Worm (Caenorhabditis elegans) whole organism, L3 larva: ENCODE data around the gene K09F5.6.

Source experiments
- ceh-82 ChIP-seq: fragments of 150-350 bp; optimal IDR thresholded peaks from 2 replicates; lab custom pipeline; 2014; ENCODE audit warnings: missing biosample characterization, missing genetic modification characterization
- fkh-2 ChIP-seq: fragments of 150-350 bp; optimal IDR thresholded peaks from 2 replicates; lab custom pipeline; 2014; ENCODE audit warnings: missing biosample characterization, missing genetic modification reagents, missing genetic modification characterization
- nhr-11 ChIP-seq: fragments of 150-350 bp; optimal IDR thresholded peaks from 2 replicates; lab custom pipeline; 2014; ENCODE audit warnings: missing biosample characterization, missing genetic modification characterization
- nhr-12 ChIP-seq: fragments of 150-350 bp; optimal IDR thresholded peaks from 2 replicates; lab custom pipeline; 2014; ENCODE audit warnings: missing biosample characterization, missing genetic modification characterization

DNA sequence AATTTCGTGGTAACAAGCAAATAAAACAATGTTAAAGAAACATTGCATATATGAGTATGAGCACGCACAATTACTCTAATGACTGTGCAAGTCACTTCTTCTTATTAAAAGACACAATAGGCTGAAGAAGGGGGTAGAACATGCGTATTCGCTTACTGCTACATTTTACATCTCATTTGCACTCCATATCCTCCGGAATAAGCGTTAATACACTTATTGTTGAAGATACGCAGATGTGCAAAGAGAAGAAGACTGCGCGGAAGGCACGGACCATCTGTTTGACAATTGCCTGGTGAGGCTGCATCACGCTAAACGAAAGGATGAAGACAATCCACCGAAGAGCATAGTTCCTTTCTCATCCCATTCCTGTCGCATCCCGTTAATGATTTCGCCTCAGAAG is 6.2 kb upstream of the K09F5.6 start:
- TF ChIP-seq ceh-82 (tag; lab: Kevin White, UChicago) (no peak), nhr-11 (tag; lab: Kevin White, UChicago) (no peak), fkh-2 (tag; lab: Kevin White, UChicago) (no peak), nhr-12 (tag; lab: Kevin White, UChicago) (no peak)
